Worm (Caenorhabditis elegans): ENCODE data around the gene rsp-6.

- no peak for TF ChIP-seq ztf-29 (GFP tag; IDR thresholded peaks at IDR 0.05)
- TF ChIP-seq med-1 (GFP tag; optimal IDR thresholded peaks at IDR 0.05; ENCODE audit: insufficient read depth), result no peak
- TF ChIP-seq ref-1 (GFP tag; conservative IDR thresholded peaks at IDR 0.05), result no peak
- TF ChIP-seq cog-1 (tag; optimal IDR thresholded peaks at IDR 0.05), result peak; percentile 60
- no peak for TF ChIP-seq flt-1 (GFP tag; IDR thresholded peaks at IDR 0.05)
- TF ChIP-seq ztf-23 (GFP tag; IDR thresholded peaks at IDR 0.05), result no peak
- no peak for TF ChIP-seq T22C8.4 (GFP tag; IDR thresholded peaks at IDR 0.05)
- TF ChIP-seq klf-2 (GFP tag; conservative IDR thresholded peaks at IDR 0.05), result no peak
Observed at ce11 chrIV:7817852-7818251, 26.8 kb upstream of the rsp-6 start, which contains the start of gene ric-3.
